Worm (Caenorhabditis elegans): ENCODE data around the gene K03A1.4.
A peak's percentile ranks its signal among the peaks of the same experiment; 100 is the strongest.

Gene K03A1.4

ce11 chrX:7334302-7334724, 35.8 kb upstream of the K03A1.4 start, which contains the start of gene epg-7 (continued):
- peak; percentile 79 for TF ChIP-seq saeg-2 (GFP tag; IDR thresholded peaks at IDR 0.05)
- TF ChIP-seq zip-2 (tag; optimal IDR thresholded peaks at IDR 0.05), result no peak
- TF ChIP-seq lim-7 (GFP tag; IDR thresholded peaks at IDR 0.05), result peak; percentile 64; the same call in 1 of the 2 replicates
- peak; percentile 86 for TF ChIP-seq nhr-6 (tag; optimal IDR thresholded peaks at IDR 0.05)
- no peak for TF ChIP-seq egl-27 (tag; optimal IDR thresholded peaks at IDR 0.05)
- peak; percentile 24 for TF ChIP-seq ama-1 (optimal IDR thresholded peaks at IDR 0.05)
- 0 out of 4 replicates have a peak, but pooled peaks of 1 of the 2 experiments have one; percentile 59 for TF ChIP-seq madf-5 (GFP tag; IDR thresholded peaks at IDR 0.05)
- TF ChIP-seq hmg-1.1 (GFP tag; IDR thresholded peaks at IDR 0.05), result peak; percentile 95
- no peak for TF ChIP-seq nhr-237 (tag; optimal IDR thresholded peaks at IDR 0.05)
- TF ChIP-seq duxl-1 (tag; optimal IDR thresholded peaks at IDR 0.05; ENCODE audit: poor library complexity), result peak; percentile 84
- peak; percentile 37 for TF ChIP-seq spr-3 (GFP tag; optimal IDR thresholded peaks at IDR 0.05)
- no peak for TF ChIP-seq ZK337.2 (GFP tag; IDR thresholded peaks at IDR 0.05)
- no peak for TF ChIP-seq R02D3.7 (tag; optimal IDR thresholded peaks at IDR 0.05)
- TF ChIP-seq zfp-2 (tag; optimal IDR thresholded peaks at IDR 0.05), result peak; percentile 9
- TF ChIP-seq unc-62 (GFP tag; optimal IDR thresholded peaks at IDR 0.05 in 1 of 2), result peak in 1 of 2 experiments; percentile 100
- no peak for TF ChIP-seq unc-62 (tag; optimal IDR thresholded peaks at IDR 0.05)
- TF ChIP-seq sdz-12 (GFP tag; optimal IDR thresholded peaks at IDR 0.05), result no peak
- TF ChIP-seq lsy-2 (tag; optimal IDR thresholded peaks at IDR 0.05), result peak; percentile 80 to 93
- no peak for TF ChIP-seq F26F4.8 (GFP tag; conservative IDR thresholded peaks at IDR 0.05)
- peak; percentile 76; the same call in 1 of the 2 replicates for TF ChIP-seq zfp-3 (GFP tag; conservative IDR thresholded peaks at IDR 0.05)
- TF ChIP-seq vab-7 (GFP tag; IDR thresholded peaks at IDR 0.05), result peak; percentile 55; the same call in 1 of the 2 replicates
- TF ChIP-seq T20F7.1 (GFP tag; optimal IDR thresholded peaks at IDR 0.05), result no peak
- TF ChIP-seq Y5F2A.4 (GFP tag; optimal IDR thresholded peaks at IDR 0.05), result peak; percentile 57
- peak; percentile 92 for TF ChIP-seq nhr-25 (tag; optimal IDR thresholded peaks at IDR 0.05; ENCODE audit: borderline replicate concordance, insufficient read depth)
- TF ChIP-seq lin-15B (tag; optimal IDR thresholded peaks at IDR 0.05), result no peak
- no peak for TF ChIP-seq lir-3 (tag; optimal IDR thresholded peaks at IDR 0.05)
- TF ChIP-seq cey-2 (tag; optimal IDR thresholded peaks at IDR 0.05; ENCODE audit: borderline replicate concordance, insufficient read depth), result no peak
- TF ChIP-seq aly-2 (tag; optimal IDR thresholded peaks at IDR 0.05), result no peak
- TF ChIP-seq daf-8 (GFP tag; IDR thresholded peaks at IDR 0.05), result no peak
- TF ChIP-seq dve-1 (tag; optimal IDR thresholded peaks at IDR 0.05; ENCODE audit: insufficient read depth), result peak; percentile 96
- peak; percentile 91 for TF ChIP-seq nhr-28 (tag; optimal IDR thresholded peaks at IDR 0.05)
- no peak for TF ChIP-seq lin-39 (tag; optimal IDR thresholded peaks at IDR 0.05)
- no peak for TF ChIP-seq nhr-41 (GFP tag; IDR thresholded peaks at IDR 0.05)

ce11 chrX:7330685-7331196, 32.2 kb upstream of the K03A1.4 start, which contains the start of gene ttr-30:
Gene ttr-30 (plus strand): TSS chrX:7330949.
- no peak for TF ChIP-seq ztf-11 (tag; optimal IDR thresholded peaks at IDR 0.05)
- TF ChIP-seq nhr-25 (tag; optimal IDR thresholded peaks at IDR 0.05; ENCODE audit: borderline replicate concordance, insufficient read depth), result peak; percentile 1

- TF ChIP-seq dmd-6 (GFP tag; IDR thresholded peaks at IDR 0.05), result no peak
- TF ChIP-seq nhr-28 (tag; optimal IDR thresholded peaks at IDR 0.05), result peak; percentile 5
- peak; percentile 4 for TF ChIP-seq ama-1 (optimal IDR thresholded peaks at IDR 0.05)
- peak; percentile 58 for TF ChIP-seq hlh-30 (tag; optimal IDR thresholded peaks at IDR 0.05; ENCODE audit: insufficient read depth)
- no peak for TF ChIP-seq F26F4.8 (GFP tag; conservative IDR thresholded peaks at IDR 0.05)
These were observed 31.0 kb upstream of the K03A1.4 start, which contains the start of gene ttr-59 for ce11 chrX:7329601-7330000. Gene ttr-59 (plus strand): TSS chrX:7329818.
